Fruit fly (Drosophila melanogaster) whole organism, embryonic: Measurements from ENCODE around the gene MFS9.

Experiments
- CG10147 ChIP-seq: fragments of 200-800 bp; sonication (Bioruptor generic); optimal IDR thresholded peaks from 2 replicates; lab custom pipeline; 2019; ENCODE audit warnings: missing biosample characterization, mild to moderate bottlenecking, missing genetic modification characterization, moderate library complexity
- CG10209 ChIP-seq: fragments of 200-800 bp; sonication (Bioruptor generic); optimal IDR thresholded peaks from 3 replicates; lab custom pipeline; 2017; ENCODE audit warnings: missing biosample characterization, mild to moderate bottlenecking, missing genetic modification characterization, missing genetic modification reagents
- CG10366 ChIP-seq: fragments of 200-800 bp; sonication (Bioruptor generic); IDR thresholded peaks from 2 replicates; pipeline ENCODE4 v1.3.6; 2022; ENCODE audit warnings: missing biosample characterization, missing genetic modification characterization
- CG10565 ChIP-seq: fragments of 200-800 bp; sonication (Bioruptor generic); optimal IDR thresholded peaks from 3 replicates; lab custom pipeline; 2016; ENCODE audit warnings: missing biosample characterization, mild to moderate bottlenecking, missing genetic modification characterization
- CG11504 ChIP-seq: fragments of 200-800 bp; sonication (Bioruptor generic); optimal IDR thresholded peaks from 3 replicates; lab custom pipeline; 2019; ENCODE audit warnings: missing biosample characterization, mild to moderate bottlenecking, missing genetic modification characterization, moderate library complexity
- CG11696 ChIP-seq: fragments of 200-800 bp; sonication (Bioruptor generic); IDR thresholded peaks from 2 replicates; pipeline ENCODE4 v1.3.6; 2022; ENCODE audit warnings: missing biosample characterization, missing genetic modification characterization
- CG1233 ChIP-seq: fragments of 200-800 bp; sonication (Bioruptor generic); optimal IDR thresholded peaks from 4 replicates; lab custom pipeline; 2018; ENCODE audit warnings: missing biosample characterization, mild to moderate bottlenecking, missing genetic modification characterization
- CG12391 ChIP-seq: fragments of 200-800 bp; sonication (Bioruptor generic); optimal IDR thresholded peaks from 3 replicates; lab custom pipeline; 2018; ENCODE audit warnings: missing biosample characterization, mild to moderate bottlenecking, missing genetic modification characterization, moderate library complexity
- CG12769 ChIP-seq: fragments of 200-800 bp; sonication (Bioruptor generic); optimal IDR thresholded peaks from 2 replicates; lab custom pipeline; 2019; ENCODE audit warnings: missing biosample characterization, mild to moderate bottlenecking, missing genetic modification characterization, moderate library complexity
- CG13123 ChIP-seq: fragments of 200-800 bp; sonication (Bioruptor generic); optimal IDR thresholded peaks from 2 replicates; lab custom pipeline; 2016; ENCODE audit warnings: missing biosample characterization, missing genetic modification characterization
- CG14050 ChIP-seq: fragments of 200-800 bp; sonication (Bioruptor generic); IDR thresholded peaks from 3 replicates; pipeline ENCODE4 v1.3.6; 2022; ENCODE audit warnings: missing biosample characterization, missing genetic modification characterization
- CG17186 ChIP-seq: fragments of 200-800 bp; sonication (Bioruptor generic); optimal IDR thresholded peaks from 3 replicates; lab custom pipeline; 2017; ENCODE audit warnings: missing biosample characterization, missing genetic modification reagents, missing genetic modification characterization
- CG17829 ChIP-seq: fragments of 200-800 bp; optimal IDR thresholded peaks from 2 replicates; lab custom pipeline; 2019; ENCODE audit warnings: missing biosample characterization, mild to moderate bottlenecking, missing genetic modification characterization, moderate library complexity
- CG2120 ChIP-seq: fragments of 200-800 bp; sonication (Bioruptor generic); optimal IDR thresholded peaks from 3 replicates; lab custom pipeline; 2016; ENCODE audit warnings: missing biosample characterization, missing genetic modification characterization
- CG2129 ChIP-seq: fragments of 200-800 bp; sonication (Bioruptor generic); IDR thresholded peaks from 2 replicates; pipeline ENCODE4 v1.3.6; 2022; ENCODE audit warnings: missing biosample characterization, missing genetic modification characterization; ENCODE audit not compliant: partially characterized antibody
- CG2678 ChIP-seq: fragments of 200-800 bp; sonication (Bioruptor generic); optimal IDR thresholded peaks from 3 replicates; lab custom pipeline; 2019; ENCODE audit warnings: missing biosample characterization, mild to moderate bottlenecking, missing genetic modification characterization, moderate library complexity
- CG30020 ChIP-seq: fragments of 200-800 bp; optimal IDR thresholded peaks from 2 replicates; lab custom pipeline; 2019; ENCODE audit warnings: missing biosample characterization, mild to moderate bottlenecking, missing genetic modification characterization, moderate library complexity
- CG31441 ChIP-seq: fragments of 200-800 bp; sonication (Bioruptor generic); IDR thresholded peaks from 2 replicates; pipeline ENCODE4 v1.3.6; 2022; ENCODE audit warnings: missing biosample characterization, missing genetic modification characterization
- CG43689 ChIP-seq: fragments of 200-800 bp; sonication (Bioruptor generic); IDR thresholded peaks from 2 replicates; pipeline ENCODE4 v1.3.6; 2022; ENCODE audit warnings: missing biosample characterization, missing genetic modification characterization
- CG4404 ChIP-seq: fragments of 200-800 bp; sonication (Bioruptor generic); IDR thresholded peaks from 2 replicates; pipeline ENCODE4 v1.3.6; 2022; ENCODE audit warnings: missing biosample characterization, missing genetic modification characterization
- CG7786 ChIP-seq: fragments of 200-800 bp; sonication (Bioruptor generic); optimal IDR thresholded peaks from 2 replicates; lab custom pipeline; 2016; ENCODE audit warnings: missing biosample characterization, missing genetic modification characterization
- CG8924 ChIP-seq: fragments of 200-800 bp; optimal IDR thresholded peaks from 3 replicates; lab custom pipeline; 2019; ENCODE audit warnings: missing biosample characterization, mild to moderate bottlenecking, missing genetic modification characterization, moderate library complexity
- D19A ChIP-seq: fragments of 200-800 bp; optimal IDR thresholded peaks from 3 replicates; lab custom pipeline; 2019; ENCODE audit warnings: missing biosample characterization, mild to moderate bottlenecking, missing genetic modification characterization, moderate library complexity
- Gug ChIP-seq: fragments of 200-800 bp; sonication (Bioruptor generic); IDR thresholded peaks from 4 replicates; pipeline ENCODE4 v1.3.6; 2022; ENCODE audit warnings: missing biosample characterization, missing genetic modification characterization
- HmgZ ChIP-seq: fragments of 200-800 bp; sonication (Bioruptor generic); optimal IDR thresholded peaks from 2 replicates; lab custom pipeline; 2018; ENCODE audit warnings: missing biosample characterization, mild to moderate bottlenecking, missing genetic modification characterization
- Max ChIP-seq: fragments of 200-800 bp; sonication (Bioruptor generic); optimal IDR thresholded peaks from 2 replicates; lab custom pipeline; 2016; ENCODE audit warnings: missing biosample characterization, mild to moderate bottlenecking, missing genetic modification characterization
- Myb ChIP-seq: fragments of 200-800 bp; sonication (Bioruptor generic); optimal IDR thresholded peaks from 2 replicates; lab custom pipeline; 2016; ENCODE audit warnings: missing biosample characterization, missing genetic modification characterization
- Opbp ChIP-seq: fragments of 200-800 bp; sonication (Bioruptor generic); IDR thresholded peaks from 3 replicates; pipeline ENCODE4 v1.3.6; 2022; ENCODE audit warnings: missing biosample characterization, missing genetic modification characterization; ENCODE audit not compliant: partially characterized antibody
- Poxn ChIP-seq: fragments of 200-800 bp; sonication (Bioruptor generic); IDR thresholded peaks from 2 replicates; pipeline ENCODE4 v1.3.6; 2022; ENCODE audit warnings: missing biosample characterization, missing genetic modification characterization
- Vsx1 ChIP-seq: fragments of 200-800 bp; sonication (Bioruptor generic); optimal IDR thresholded peaks from 2 replicates; lab custom pipeline; 2017; ENCODE audit warnings: missing biosample characterization, mild to moderate bottlenecking, missing genetic modification characterization, missing genetic modification reagents
- Xrp1 ChIP-seq: fragments of 200-800 bp; sonication (Bioruptor generic); IDR thresholded peaks from 2 replicates; pipeline ENCODE4 v1.3.6; 2022; ENCODE audit warnings: missing biosample characterization, missing genetic modification characterization
- ara ChIP-seq: fragments of 200-800 bp; sonication (Bioruptor generic); IDR thresholded peaks from 2 replicates; pipeline ENCODE4 v1.3.6; 2022; ENCODE audit warnings: missing biosample characterization, missing genetic modification characterization
- bsh ChIP-seq, 2 experiments: fragments of 200-800 bp; sonication (Bioruptor generic); optimal IDR thresholded peaks; 2 replicates each; lab custom pipeline; 2017 to 2018; ENCODE audit warnings: mild to moderate bottlenecking in 2 of 2, missing biosample characterization in 2 of 2, missing genetic modification characterization in 2 of 2, moderate library complexity in 1 of 2
- caup ChIP-seq: fragments of 200-800 bp; sonication (Bioruptor generic); optimal IDR thresholded peaks from 3 replicates; lab custom pipeline; 2017; ENCODE audit warnings: missing biosample characterization, mild to moderate bottlenecking, missing genetic modification characterization, moderate library complexity; ENCODE audit not compliant: severe bottlenecking
- ci ChIP-seq: fragments of 200-800 bp; sonication (Bioruptor generic); IDR thresholded peaks from 3 replicates; pipeline ENCODE4 v1.3.6; 2022; ENCODE audit warnings: missing biosample characterization, missing genetic modification characterization
- dmrt11E ChIP-seq: fragments of 200-800 bp; sonication (Bioruptor generic); optimal IDR thresholded peaks from 3 replicates; lab custom pipeline; 2018; ENCODE audit warnings: missing biosample characterization, mild to moderate bottlenecking, missing genetic modification characterization, moderate library complexity
- emc ChIP-seq: fragments of 200-800 bp; sonication (Bioruptor generic); optimal IDR thresholded peaks from 2 replicates; lab custom pipeline; 2016; ENCODE audit warnings: missing biosample characterization, missing genetic modification characterization
- eyg ChIP-seq: fragments of 200-800 bp; sonication (Bioruptor generic); optimal IDR thresholded peaks from 3 replicates; lab custom pipeline; 2016; ENCODE audit warnings: missing biosample characterization, missing genetic modification characterization
- fru ChIP-seq: fragments of >200 bp; optimal IDR thresholded peaks from 2 replicates; lab custom pipeline; 2017
- h ChIP-seq: fragments of >200 bp; optimal IDR thresholded peaks from 2 replicates; lab custom pipeline; 2017
- ind ChIP-seq: fragments of 200-800 bp; sonication (Bioruptor generic); optimal IDR thresholded peaks from 3 replicates; lab custom pipeline; 2016; ENCODE audit warnings: missing biosample characterization, missing genetic modification characterization
- jing ChIP-seq: fragments of 200-800 bp; sonication (Bioruptor generic); optimal IDR thresholded peaks from 2 replicates; lab custom pipeline; 2018; ENCODE audit warnings: missing biosample characterization, mild to moderate bottlenecking, missing genetic modification characterization
- knrl ChIP-seq: fragments of 200-800 bp; sonication (Bioruptor generic); IDR thresholded peaks from 3 replicates; pipeline ENCODE4 v1.3.6; 2022; ENCODE audit warnings: missing biosample characterization, missing genetic modification characterization; ENCODE audit not compliant: partially characterized antibody
- pb ChIP-seq: fragments of 200-800 bp; sonication (Bioruptor generic); optimal IDR thresholded peaks from 3 replicates; lab custom pipeline; 2016; ENCODE audit warnings: missing biosample characterization, missing genetic modification characterization
- ranshi ChIP-seq: fragments of 200-800 bp; sonication (Bioruptor generic); IDR thresholded peaks from 2 replicates; pipeline ENCODE4 v1.3.6; 2022; ENCODE audit warnings: missing biosample characterization, missing genetic modification characterization
- repo ChIP-seq: fragments of 200-800 bp; sonication (Bioruptor generic); optimal IDR thresholded peaks from 2 replicates; lab custom pipeline; 2016; ENCODE audit warnings: missing biosample characterization, missing genetic modification characterization
- row ChIP-seq: fragments of 200-800 bp; sonication (Bioruptor generic); IDR thresholded peaks from 3 replicates; pipeline ENCODE4 v1.3.6; 2022; ENCODE audit warnings: missing biosample characterization, missing genetic modification characterization
- sisA ChIP-seq: fragments of 200-800 bp; sonication (Bioruptor generic); IDR thresholded peaks from 2 replicates; pipeline ENCODE4 v1.3.6; 2022; ENCODE audit warnings: missing biosample characterization, missing genetic modification characterization
- tgo ChIP-seq: fragments of 200-800 bp; sonication (Bioruptor generic); IDR thresholded peaks from 3 replicates; pipeline ENCODE4 v1.3.6; 2022; ENCODE audit warnings: missing biosample characterization, missing genetic modification characterization
- tx ChIP-seq: fragments of 200-800 bp; sonication (Bioruptor generic); optimal IDR thresholded peaks from 2 replicates; lab custom pipeline; 2016; ENCODE audit warnings: missing biosample characterization, missing genetic modification characterization

The MFS9 gene

DNA sequence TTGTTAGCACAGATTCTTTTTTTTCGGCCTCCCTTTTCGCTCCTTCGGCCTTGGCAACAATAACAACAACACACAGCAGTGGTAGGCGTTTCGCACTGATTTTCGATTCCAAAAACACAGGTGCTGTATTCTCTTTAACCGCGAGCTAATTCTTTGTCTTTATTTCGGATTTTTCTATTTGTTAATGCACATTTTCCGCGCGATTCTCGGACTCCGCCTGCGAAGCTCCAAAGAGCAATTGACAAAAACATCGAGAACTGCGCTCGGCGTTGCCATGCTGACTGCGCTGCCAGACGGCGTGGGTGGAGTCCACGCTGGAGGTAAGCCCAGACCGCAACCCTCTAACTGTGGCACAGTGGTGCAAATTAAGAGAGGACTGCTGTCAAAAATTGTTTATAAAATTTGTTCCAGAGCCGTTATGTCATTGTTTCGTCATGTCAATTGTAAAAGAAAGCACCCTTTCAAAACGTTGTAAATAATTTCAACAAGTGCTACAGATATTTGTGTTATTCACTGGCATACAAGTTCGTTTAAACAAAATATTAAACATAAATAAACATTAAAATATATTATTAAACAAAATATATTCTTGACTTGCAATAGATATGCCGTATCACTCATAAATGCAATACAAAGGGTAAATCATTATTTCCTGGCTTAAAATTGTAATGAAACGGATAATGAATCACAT, 45.3 kb upstream of the MFS9 start, which contains the start of the genes DPCoAC and CG5180 (continued):
- TF ChIP-seq CG14050 (GFP tag; lab: Robert Waterston, UW) (peak; percentile 37; the same call in 2 of the 3 replicates), CG10147 (GFP tag; lab: Kevin White, UChicago) (peak; percentile 38), CG10209 (peak; percentile 28), Vsx1 (GFP tag; lab: Kevin White, UChicago) (no peak), CG43689 (0 out of 2 replicates have a peak, but pooled peaks have one; percentile 33), CG10366 (peak; percentile 68), dmrt11E (tag; lab: Kevin White, UChicago) (peak; percentile 22), CG7786 (GFP tag; lab: Kevin White, UChicago) (peak; percentile 59), D19A (tag; lab: Kevin White, UChicago) (peak; percentile 43), ci (peak; percentile 76), CG13123 (peak; percentile 51), Poxn (GFP tag; lab: Robert Waterston, UW) (no peak), CG8924 (tag; lab: Kevin White, UChicago) (peak; percentile 59), Opbp (peak; percentile 82), CG31441 (GFP tag; lab: Robert Waterston, UW) (peak; percentile 59; the same call in 1 of the 2 replicates), HmgZ (tag; lab: Kevin White, UChicago) (peak; percentile 78), Myb (GFP tag; lab: Kevin White, UChicago) (peak; percentile 73), CG10565 (GFP tag; lab: Kevin White, UChicago) (no peak), CG17186 (GFP tag; lab: Kevin White, UChicago) (peak; percentile 71), caup (GFP tag; lab: Kevin White, UChicago) (peak; percentile 66), CG2678 (peak; percentile 56), knrl (GFP tag; lab: Robert Waterston, UW) (peak; percentile 48), tgo (GFP tag; lab: Robert Waterston, UW) (peak; percentile 72; the same call in 2 of the 3 replicates), ranshi (GFP tag; lab: Robert Waterston, UW) (peak; percentile 70; the same call in 1 of the 2 replicates), sisA (peak; percentile 77), Max (GFP tag; lab: Kevin White, UChicago) (peak; percentile 53), CG11504 (tag; lab: Kevin White, UChicago) (peak; percentile 66), CG4404 (peak; percentile 48; the same call in 1 of the 2 replicates), pb (GFP tag; lab: Kevin White, UChicago) (peak; percentile 49), bsh (GFP tag; optimal IDR thresholded peaks at IDR 0.05; lab: Kevin White, UChicago) (peak in 1 of 2 experiments; percentile 35), CG2120 (GFP tag; lab: Kevin White, UChicago) (peak; percentile 78), CG30020 (tag; lab: Kevin White, UChicago) (peak; percentile 32), CG12769 (peak; percentile 75), h (no peak), CG1233 (GFP tag; lab: Kevin White, UChicago) (peak; percentile 50), CG2129 (GFP tag; lab: Robert Waterston, UW) (no peak), CG17829 (tag; lab: Kevin White, UChicago) (peak; percentile 50), tx (GFP tag; lab: Kevin White, UChicago) (peak; percentile 25), ind (GFP tag; lab: Kevin White, UChicago) (peak; percentile 72), repo (peak; percentile 44), jing (GFP tag; lab: Kevin White, UChicago) (no peak), ara (GFP tag; lab: Robert Waterston, UW) (peak; percentile 58), row (peak; percentile 94), emc (GFP tag; lab: Kevin White, UChicago) (peak; percentile 31), eyg (peak; percentile 10), Gug (GFP tag; lab: Robert Waterston, UW) (peak; percentile 86), CG12391 (tag; lab: Kevin White, UChicago) (peak; percentile 60), fru (lab: Kevin White, UChicago) (no peak), CG11696 (GFP tag; lab: Robert Waterston, UW) (0 out of 2 replicates have a peak, but pooled peaks have one; percentile 43), Xrp1 (peak; percentile 57)
